Fruit fly (Drosophila melanogaster) whole organism, adult: ENCODE results near the gene Miga.

ENCODE experiments used
- CG11617 ChIP-seq: fragments of 200-800 bp; sonication (Bioruptor generic); optimal IDR thresholded peaks from 2 replicates; lab custom pipeline; 2017; ENCODE audit warnings: mild to moderate bottlenecking, missing biosample characterization, missing genetic modification reagents, missing genetic modification characterization
- CG7045 ChIP-seq: fragments of 200-800 bp; sonication (Bioruptor generic); optimal IDR thresholded peaks from 2 replicates; lab custom pipeline; 2017; ENCODE audit warnings: missing biosample characterization, mild to moderate bottlenecking, missing genetic modification characterization
- CG7101 ChIP-seq: fragments of 200-800 bp; sonication (Bioruptor generic); optimal IDR thresholded peaks from 2 replicates; lab custom pipeline; 2018; ENCODE audit warnings: missing biosample characterization, mild to moderate bottlenecking, missing genetic modification characterization, moderate library complexity
- Clk ChIP-seq: fragments of 200-800 bp; sonication (Bioruptor generic); optimal IDR thresholded peaks from 2 replicates; lab custom pipeline; 2017; ENCODE audit warnings: missing biosample characterization, missing genetic modification characterization
- Crg-1 ChIP-seq: fragments of 200-800 bp; sonication (Bioruptor generic); optimal IDR thresholded peaks from 2 replicates; lab custom pipeline; 2016; ENCODE audit warnings: missing biosample characterization, missing genetic modification characterization
- Mnt ChIP-seq: fragments of 200-800 bp; sonication (Bioruptor generic); optimal IDR thresholded peaks from 2 replicates; lab custom pipeline; 2016; ENCODE audit warnings: missing biosample characterization, mild to moderate bottlenecking, missing genetic modification characterization
- bab1 ChIP-seq: fragments of 200-800 bp; sonication (Bioruptor generic); optimal IDR thresholded peaks from 3 replicates; lab custom pipeline; 2019; ENCODE audit warnings: missing biosample characterization, mild to moderate bottlenecking, missing genetic modification characterization, moderate library complexity
- cic ChIP-seq: fragments of 200-800 bp; sonication (Bioruptor generic); optimal IDR thresholded peaks from 2 replicates; lab custom pipeline; 2017; ENCODE audit warnings: missing biosample characterization, mild to moderate bottlenecking, missing genetic modification characterization, moderate library complexity
- kay ChIP-seq: fragments of 200-800 bp; sonication (Bioruptor generic); peaks from one replicate; lab custom pipeline; 2016; ENCODE audit warnings: missing biosample characterization, missing genetic modification characterization, borderline replicate concordance
- pad ChIP-seq: fragments of 200-800 bp; sonication (Bioruptor generic); optimal IDR thresholded peaks from 3 replicates; lab custom pipeline; 2017; ENCODE audit warnings: missing biosample characterization, missing genetic modification characterization, mild to moderate bottlenecking, moderate library complexity, missing genetic modification reagents
- tj ChIP-seq: fragments of 200-800 bp; sonication (Bioruptor generic); optimal IDR thresholded peaks from 3 replicates; lab custom pipeline; 2017; ENCODE audit warnings: missing biosample characterization, mild to moderate bottlenecking, missing genetic modification characterization, moderate library complexity

- TF ChIP-seq Mnt (GFP tag; lab: Kevin White, UChicago) (peak; percentile 82), CG11617 (peak; percentile 93), Clk (peak; percentile 72), kay (no peak), cic (GFP tag; lab: Kevin White, UChicago) (no peak), Crg-1 (GFP tag; lab: Kevin White, UChicago) (peak; percentile 85), tj (GFP tag; lab: Kevin White, UChicago) (peak; percentile 85), bab1 (GFP tag; lab: Kevin White, UChicago) (peak; percentile 98), CG7101 (peak; percentile 81), pad (GFP tag; lab: Kevin White, UChicago) (peak; percentile 82), CG7045 (peak; percentile 69)
Measured at dm6 chrX:8398177-8399018, 39.2 kb downstream of the Miga start, which contains the start of gene CG10555.
